Worm (Caenorhabditis elegans) whole organism, early embryonic: ENCODE results near the gene mig-18.

Experiments
- B0310.2 ChIP-seq: sonication (generic microtip); optimal IDR thresholded peaks from 2 replicates; lab custom pipeline; 2016; ENCODE audit warnings: mild to moderate bottlenecking, missing genetic modification characterization, missing compliant biosample characterization
- F13C5.2 ChIP-seq: sonication (generic microtip); optimal IDR thresholded peaks from 2 replicates; lab custom pipeline; 2017; ENCODE audit warnings: mild to moderate bottlenecking, missing genetic modification characterization, inconsistent platforms, missing compliant biosample characterization
- aly-1 ChIP-seq: sonication (generic microtip); optimal IDR thresholded peaks from 2 replicates; lab custom pipeline; 2016; ENCODE audit warnings: missing genetic modification characterization, missing compliant biosample characterization
- ama-1 ChIP-seq: fragments of 150-350 bp; optimal IDR thresholded peaks from 2 replicates; lab custom pipeline; 2014
- ceh-13 ChIP-seq: fragments of 200-800 bp; sonication (Bioruptor generic); optimal IDR thresholded peaks from 2 replicates; lab custom pipeline; 2018; ENCODE audit warnings: mild to moderate bottlenecking, missing genetic modification characterization, missing compliant biosample characterization
- ceh-36 ChIP-seq: sonication (generic microtip); optimal IDR thresholded peaks from 2 replicates; lab custom pipeline; 2016; ENCODE audit warnings: missing genetic modification characterization, inconsistent platforms, missing compliant biosample characterization
- ets-7 ChIP-seq: sonication (generic microtip); optimal IDR thresholded peaks from 2 replicates; lab custom pipeline; 2016; ENCODE audit warnings: missing genotype, missing genetic modification characterization, missing compliant biosample characterization
- flt-1 ChIP-seq: fragments of 200-800 bp; sonication (Bioruptor generic); IDR thresholded peaks from 2 replicates; pipeline ENCODE4 v1.3.6; 2022; ENCODE audit warnings: missing genetic modification characterization, missing compliant biosample characterization
- hmbx-1 ChIP-seq: sonication (generic microtip); optimal IDR thresholded peaks from 2 replicates; lab custom pipeline; 2016; ENCODE audit warnings: mild to moderate bottlenecking, missing genetic modification characterization, missing compliant biosample characterization
- hmg-4 ChIP-seq: fragments of 200-800 bp; sonication (Bioruptor generic); optimal IDR thresholded peaks from 2 replicates; lab custom pipeline; 2018; ENCODE audit warnings: mild to moderate bottlenecking, missing genetic modification characterization, missing compliant biosample characterization
- hnd-1 ChIP-seq: sonication (generic microtip); optimal IDR thresholded peaks from 2 replicates; lab custom pipeline; 2016; ENCODE audit warnings: missing genetic modification characterization, missing compliant biosample characterization
- pes-1 ChIP-seq: fragments of 200-800 bp; sonication (Bioruptor generic); IDR thresholded peaks from 2 replicates; pipeline ENCODE4 v1.3.6; 2022; ENCODE audit warnings: missing genetic modification reagents, missing genetic modification characterization, missing compliant biosample characterization
- scrt-1 ChIP-seq: fragments of 200-800 bp; sonication (Bioruptor generic); IDR thresholded peaks from 2 replicates; pipeline ENCODE4 v1.3.6; 2022; ENCODE audit warnings: missing genetic modification characterization, missing compliant biosample characterization
- sea-1 ChIP-seq: fragments of 200-800 bp; sonication (Bioruptor generic); conservative IDR thresholded peaks from 2 replicates; pipeline ENCODE4 v1.3.6; 2022; ENCODE audit warnings: missing genetic modification characterization, missing compliant biosample characterization
- tbx-11 ChIP-seq: fragments of 200-800 bp; sonication (Bioruptor generic); IDR thresholded peaks from 2 replicates; pipeline ENCODE4 v1.3.6; 2022; ENCODE audit warnings: missing genetic modification characterization, missing compliant biosample characterization
- tbx-37 ChIP-seq: fragments of 200-800 bp; sonication (Bioruptor generic); conservative IDR thresholded peaks from 2 replicates; pipeline ENCODE4 v1.3.6; 2022; ENCODE audit warnings: missing genetic modification reagents, missing genetic modification characterization, missing compliant biosample characterization
- tra-4 ChIP-seq: sonication (generic microtip); optimal IDR thresholded peaks from 2 replicates; lab custom pipeline; 2017; ENCODE audit warnings: missing genetic modification characterization, missing compliant biosample characterization

The mig-18 gene

ce11 chrIII:13381684-13382083 is 21.4 kb upstream of the mig-18 start:
- TF ChIP-seq scrt-1 (GFP tag; lab: Robert Waterston, UW) (no peak), F13C5.2 (no peak), pes-1 (no peak)

- no peak for TF ChIP-seq ets-7 (tag; lab: Kevin White, UChicago)
- no peak for TF ChIP-seq sea-1 (GFP tag; lab: Robert Waterston, UW)
- TF ChIP-seq pes-1: no peak
- TF ChIP-seq hmg-4 (GFP tag; lab: Kevin White, UChicago): no peak
- TF ChIP-seq ceh-13 (GFP tag; lab: Kevin White, UChicago): no peak
- TF ChIP-seq scrt-1 (GFP tag; lab: Robert Waterston, UW): no peak
- no peak for TF ChIP-seq tbx-11 (GFP tag; lab: Robert Waterston, UW)
- no peak for TF ChIP-seq aly-1
- no peak for TF ChIP-seq ama-1 (lab: Kevin White, UChicago)
- TF ChIP-seq flt-1 (GFP tag; lab: Robert Waterston, UW): no peak
- TF ChIP-seq F13C5.2: no peak
- TF ChIP-seq tbx-37: no peak
- no peak for TF ChIP-seq B0310.2 (tag; lab: Kevin White, UChicago)
- no peak for TF ChIP-seq hnd-1 (tag; lab: Kevin White, UChicago)
- no peak for TF ChIP-seq ceh-36 (tag; lab: Kevin White, UChicago)
- no peak for TF ChIP-seq tra-4 (tag; lab: Kevin White, UChicago)
Measured at ce11 chrIII:13383159-13383558, 19.9 kb upstream of the mig-18 start.

- no peak for TF ChIP-seq F13C5.2
- TF ChIP-seq flt-1 (GFP tag; lab: Robert Waterston, UW): no peak
Measured at ce11 chrIII:13385850-13386249, 17.2 kb upstream of the mig-18 start, which contains the start of gene T03F6.4. TSS of gene T03F6.4 (plus strand) at chrIII:13386150.

ce11 chrIII:13388621-13389020 is 14.4 kb upstream of the mig-18 start:
- TF ChIP-seq hmg-4 (GFP tag; lab: Kevin White, UChicago) (no peak), F13C5.2 (no peak), ceh-13 (GFP tag; lab: Kevin White, UChicago) (no peak), pes-1 (no peak), scrt-1 (GFP tag; lab: Robert Waterston, UW) (no peak), sea-1 (GFP tag; lab: Robert Waterston, UW) (no peak), B0310.2 (tag; lab: Kevin White, UChicago) (no peak), hnd-1 (tag; lab: Kevin White, UChicago) (no peak), tbx-37 (no peak), tbx-11 (GFP tag; lab: Robert Waterston, UW) (no peak), flt-1 (GFP tag; lab: Robert Waterston, UW) (no peak), tra-4 (tag; lab: Kevin White, UChicago) (no peak), hmbx-1 (tag; lab: Kevin White, UChicago) (no peak), aly-1 (no peak), ceh-36 (tag; lab: Kevin White, UChicago) (no peak)

- no peak for TF ChIP-seq tra-4 (tag; lab: Kevin White, UChicago)
- TF ChIP-seq ceh-13 (GFP tag; lab: Kevin White, UChicago): no peak
- TF ChIP-seq scrt-1 (GFP tag; lab: Robert Waterston, UW): no peak
- no peak for TF ChIP-seq hnd-1 (tag; lab: Kevin White, UChicago)
- no peak for TF ChIP-seq F13C5.2
- no peak for TF ChIP-seq pes-1
- TF ChIP-seq ets-7 (tag; lab: Kevin White, UChicago): no peak
- no peak for TF ChIP-seq tbx-37
- TF ChIP-seq flt-1 (GFP tag; lab: Robert Waterston, UW): no peak
Measured at ce11 chrIII:13389078-13389477, 14.0 kb upstream of the mig-18 start, which contains the start of gene T03F6.3. TSS of gene T03F6.3 (plus strand) at chrIII:13389395.

- TF ChIP-seq sea-1 (GFP tag; lab: Robert Waterston, UW) (no peak), hnd-1 (tag; lab: Kevin White, UChicago) (no peak), tra-4 (tag; lab: Kevin White, UChicago) (no peak), F13C5.2 (no peak), tbx-37 (no peak), scrt-1 (GFP tag; lab: Robert Waterston, UW) (no peak), hmbx-1 (tag; lab: Kevin White, UChicago) (no peak), pes-1 (no peak), ets-7 (tag; lab: Kevin White, UChicago) (no peak), ceh-36 (tag; lab: Kevin White, UChicago) (no peak), ceh-13 (GFP tag; lab: Kevin White, UChicago) (no peak), tbx-11 (GFP tag; lab: Robert Waterston, UW) (no peak), B0310.2 (tag; lab: Kevin White, UChicago) (no peak), flt-1 (GFP tag; lab: Robert Waterston, UW) (no peak), aly-1 (no peak), ama-1 (lab: Kevin White, UChicago) (no peak), hmg-4 (GFP tag; lab: Kevin White, UChicago) (no peak)
Measured at ce11 chrIII:13390789-13391188, 12.2 kb upstream of the mig-18 start.

ce11 chrIII:13393239-13393638 is 9.8 kb upstream of the mig-18 start, which contains the start of gene dnj-17:
TSS of gene dnj-17 (minus strand) at chrIII:13393339.
- no peak for TF ChIP-seq sea-1 (GFP tag; lab: Robert Waterston, UW)
- TF ChIP-seq tbx-37: no peak
- no peak for TF ChIP-seq aly-1
- no peak for TF ChIP-seq B0310.2 (tag; lab: Kevin White, UChicago)
- no peak for TF ChIP-seq hmbx-1 (tag; lab: Kevin White, UChicago)
- no peak for TF ChIP-seq hmg-4 (GFP tag; lab: Kevin White, UChicago)
- no peak for TF ChIP-seq hnd-1 (tag; lab: Kevin White, UChicago)
- no peak for TF ChIP-seq flt-1 (GFP tag; lab: Robert Waterston, UW)
- no peak for TF ChIP-seq pes-1
- no peak for TF ChIP-seq F13C5.2
- TF ChIP-seq ceh-13 (GFP tag; lab: Kevin White, UChicago): no peak
- TF ChIP-seq ama-1 (lab: Kevin White, UChicago): no peak
- no peak for TF ChIP-seq ets-7 (tag; lab: Kevin White, UChicago)
- TF ChIP-seq ceh-36 (tag; lab: Kevin White, UChicago): no peak
- TF ChIP-seq scrt-1 (GFP tag; lab: Robert Waterston, UW): no peak
- TF ChIP-seq tra-4 (tag; lab: Kevin White, UChicago): no peak
- TF ChIP-seq tbx-11 (GFP tag; lab: Robert Waterston, UW): no peak
